Fruit fly (Drosophila melanogaster) whole organism, embryonic: ENCODE results near the gene CG12768.
A peak's percentile ranks its signal among the peaks of the same experiment; 100 is the strongest.

Experiments used
- Adf1 ChIP-seq: fragments of 200-800 bp; sonication (Bioruptor generic); IDR thresholded peaks from 2 replicates; pipeline ENCODE4 v1.3.6; 2022; ENCODE audit warnings: missing biosample characterization, missing genetic modification characterization
- Bdp1 ChIP-seq: fragments of 200-800 bp; sonication (Bioruptor generic); optimal IDR thresholded peaks from 3 replicates; lab custom pipeline; 2016; ENCODE audit warnings: missing biosample characterization, missing genetic modification characterization
- CG11696 ChIP-seq: fragments of 200-800 bp; sonication (Bioruptor generic); IDR thresholded peaks from 2 replicates; pipeline ENCODE4 v1.3.6; 2022; ENCODE audit warnings: missing biosample characterization, missing genetic modification characterization
- CG12769 ChIP-seq: fragments of 200-800 bp; sonication (Bioruptor generic); optimal IDR thresholded peaks from 2 replicates; lab custom pipeline; 2019; ENCODE audit warnings: missing biosample characterization, mild to moderate bottlenecking, missing genetic modification characterization, moderate library complexity
- CG15479 ChIP-seq: fragments of 200-800 bp; sonication (Bioruptor generic); optimal IDR thresholded peaks from 3 replicates; lab custom pipeline; 2019; ENCODE audit warnings: missing biosample characterization, mild to moderate bottlenecking, missing genetic modification characterization, moderate library complexity
- CG2199 ChIP-seq: fragments of 200-800 bp; sonication (Bioruptor generic); IDR thresholded peaks from 3 replicates; pipeline ENCODE4 v1.3.6; 2022; ENCODE audit warnings: missing biosample characterization, missing genetic modification characterization
- CG2875 ChIP-seq: fragments of 200-800 bp; sonication (Bioruptor generic); optimal IDR thresholded peaks from 2 replicates; lab custom pipeline; 2017; ENCODE audit warnings: missing biosample characterization, mild to moderate bottlenecking, missing genetic modification characterization, missing genetic modification reagents
- CG3163 ChIP-seq: fragments of 200-800 bp; sonication (Bioruptor generic); optimal IDR thresholded peaks from 3 replicates; lab custom pipeline; 2016; ENCODE audit warnings: missing biosample characterization, missing genetic modification characterization
- CG34376 ChIP-seq: fragments of 200-800 bp; sonication (Bioruptor generic); optimal IDR thresholded peaks from 2 replicates; lab custom pipeline; 2018; ENCODE audit warnings: missing biosample characterization, mild to moderate bottlenecking, missing genetic modification characterization
- CG4360 ChIP-seq: fragments of 200-800 bp; sonication (Bioruptor generic); IDR thresholded peaks from 2 replicates; pipeline ENCODE4 v1.3.6; 2022; ENCODE audit warnings: missing biosample characterization, missing genetic modification characterization
- CG4854 ChIP-seq: fragments of 200-800 bp; sonication (Bioruptor generic); optimal IDR thresholded peaks from 2 replicates; lab custom pipeline; 2016; ENCODE audit warnings: missing biosample characterization, missing genetic modification characterization, inconsistent platforms
- CG6791 ChIP-seq: fragments of 200-800 bp; sonication (Bioruptor generic); IDR thresholded peaks from 3 replicates; pipeline ENCODE4 v1.3.6; 2022; ENCODE audit warnings: missing biosample characterization, missing genetic modification characterization; ENCODE audit not compliant: partially characterized antibody
- CG7987 ChIP-seq: fragments of 200-800 bp; sonication (Bioruptor generic); optimal IDR thresholded peaks from 2 replicates; lab custom pipeline; 2018; ENCODE audit warnings: missing biosample characterization, mild to moderate bottlenecking, missing genetic modification characterization, moderate library complexity
- CG8281 ChIP-seq: fragments of 200-800 bp; sonication (Bioruptor generic); optimal IDR thresholded peaks from 2 replicates; lab custom pipeline; 2018; ENCODE audit warnings: missing biosample characterization, mild to moderate bottlenecking, missing genetic modification characterization, moderate library complexity
- D ChIP-seq, 2 experiments: fragments of 200-800 bp in 1 of 2; fragments of >200 bp in 1 of 2; sonication (Bioruptor generic) in 1 of 2; optimal IDR thresholded peaks; 2 replicates in 1 of 2; 3 replicates in 1 of 2; lab custom pipeline; 2017; ENCODE audit warnings: mild to moderate bottlenecking in 1 of 2, missing biosample characterization in 1 of 2, missing genetic modification characterization in 1 of 2, missing genetic modification reagents in 1 of 2
- Dbx ChIP-seq: fragments of 200-800 bp; sonication (Bioruptor generic); IDR thresholded peaks from 3 replicates; pipeline ENCODE4 v1.3.6; 2022; ENCODE audit warnings: missing biosample characterization, missing genetic modification characterization
- Dll ChIP-seq: fragments of 200-800 bp; sonication (Bioruptor generic); IDR thresholded peaks from 4 replicates; pipeline ENCODE4 v1.3.6; 2022; ENCODE audit warnings: missing biosample characterization, missing genetic modification characterization; ENCODE audit not compliant: partially characterized antibody
- Ets65A ChIP-seq: fragments of 200-800 bp; sonication (Bioruptor generic); peaks from one replicate; lab custom pipeline; 2016; ENCODE audit warnings: missing biosample characterization, missing genetic modification characterization
- MBD-R2 ChIP-seq: fragments of 200-800 bp; sonication (Bioruptor generic); IDR thresholded peaks from 2 replicates; pipeline ENCODE4 v1.3.6; 2022; ENCODE audit warnings: missing biosample characterization, missing genetic modification characterization
- Med ChIP-seq: fragments of 200-800 bp; sonication (Bioruptor generic); peaks from one replicate; lab custom pipeline; 2016; ENCODE audit warnings: missing biosample characterization, missing genetic modification characterization, mild to moderate bottlenecking, inconsistent platforms, moderate library complexity
- Opbp ChIP-seq: fragments of 200-800 bp; sonication (Bioruptor generic); IDR thresholded peaks from 3 replicates; pipeline ENCODE4 v1.3.6; 2022; ENCODE audit warnings: missing biosample characterization, missing genetic modification characterization; ENCODE audit not compliant: partially characterized antibody
- Poxn ChIP-seq: fragments of 200-800 bp; sonication (Bioruptor generic); IDR thresholded peaks from 2 replicates; pipeline ENCODE4 v1.3.6; 2022; ENCODE audit warnings: missing biosample characterization, missing genetic modification characterization
- btn ChIP-seq: fragments of 200-800 bp; sonication (Bioruptor generic); optimal IDR thresholded peaks from 2 replicates; lab custom pipeline; 2016; ENCODE audit warnings: missing biosample characterization, missing genetic modification characterization
- cg ChIP-seq: fragments of 200-800 bp; sonication (Bioruptor generic); optimal IDR thresholded peaks from 3 replicates; lab custom pipeline; 2019; ENCODE audit warnings: missing biosample characterization, mild to moderate bottlenecking, missing genetic modification characterization, moderate library complexity
- chm ChIP-seq: fragments of 200-800 bp; sonication (Bioruptor generic); IDR thresholded peaks from 2 replicates; pipeline ENCODE4 v1.3.6; 2022; ENCODE audit warnings: missing biosample characterization, missing genetic modification characterization
- ewg ChIP-seq: fragments of 200-800 bp; sonication (Bioruptor generic); optimal IDR thresholded peaks from 3 replicates; lab custom pipeline; 2017; ENCODE audit warnings: mild to moderate bottlenecking, missing biosample characterization, missing genetic modification reagents, missing genetic modification characterization
- fd3F ChIP-seq: fragments of 200-800 bp; sonication (Bioruptor generic); optimal IDR thresholded peaks from 2 replicates; lab custom pipeline; 2018; ENCODE audit warnings: missing biosample characterization, mild to moderate bottlenecking, missing genetic modification characterization, moderate library complexity
- grn ChIP-seq: fragments of 200-800 bp; sonication (Bioruptor generic); optimal IDR thresholded peaks from 3 replicates; lab custom pipeline; 2017; ENCODE audit warnings: missing biosample characterization, missing genetic modification characterization
- hb ChIP-seq: fragments of 200-800 bp; sonication (Bioruptor generic); IDR thresholded peaks from 3 replicates; pipeline ENCODE4 v1.3.6; 2022; ENCODE audit warnings: missing biosample characterization, missing genetic modification characterization; ENCODE audit not compliant: partially characterized antibody
- klu ChIP-seq: fragments of 200-800 bp; sonication (Bioruptor generic); IDR thresholded peaks from 2 replicates; pipeline ENCODE4 v1.3.6; 2022; ENCODE audit warnings: missing biosample characterization, missing genetic modification characterization
- kni ChIP-seq: fragments of 200-800 bp; sonication (Bioruptor generic); optimal IDR thresholded peaks from 3 replicates; lab custom pipeline; 2017; ENCODE audit warnings: mild to moderate bottlenecking, missing biosample characterization, missing genetic modification reagents, missing genetic modification characterization
- nerfin-1 ChIP-seq: fragments of 200-800 bp; sonication (Bioruptor generic); optimal IDR thresholded peaks from 3 replicates; lab custom pipeline; 2019; ENCODE audit warnings: missing biosample characterization, mild to moderate bottlenecking, missing genetic modification characterization, moderate library complexity
- pros ChIP-seq: fragments of 200-800 bp; sonication (Bioruptor generic); optimal IDR thresholded peaks from 3 replicates; lab custom pipeline; 2019; ENCODE audit warnings: missing biosample characterization, mild to moderate bottlenecking, missing genetic modification characterization, moderate library complexity
- sens ChIP-seq: fragments of 200-800 bp; sonication (Bioruptor generic); peaks from one replicate; lab custom pipeline; 2016; ENCODE audit warnings: missing biosample characterization, missing genetic modification characterization
- tll ChIP-seq, 2 experiments: fragments of 200-800 bp in 1 of 2; fragments of >200 bp in 1 of 2; sonication (Bioruptor generic) in 1 of 2; optimal IDR thresholded peaks; 2 replicates each; lab custom pipeline; 2017 to 2019; ENCODE audit warnings: missing biosample characterization in 2 of 2, missing genetic modification characterization in 2 of 2, mild to moderate bottlenecking in 1 of 2, moderate library complexity in 1 of 2
- yki ChIP-seq: fragments of >200 bp; optimal IDR thresholded peaks from 3 replicates; lab custom pipeline; 2018

CG12768 gene

DNA sequence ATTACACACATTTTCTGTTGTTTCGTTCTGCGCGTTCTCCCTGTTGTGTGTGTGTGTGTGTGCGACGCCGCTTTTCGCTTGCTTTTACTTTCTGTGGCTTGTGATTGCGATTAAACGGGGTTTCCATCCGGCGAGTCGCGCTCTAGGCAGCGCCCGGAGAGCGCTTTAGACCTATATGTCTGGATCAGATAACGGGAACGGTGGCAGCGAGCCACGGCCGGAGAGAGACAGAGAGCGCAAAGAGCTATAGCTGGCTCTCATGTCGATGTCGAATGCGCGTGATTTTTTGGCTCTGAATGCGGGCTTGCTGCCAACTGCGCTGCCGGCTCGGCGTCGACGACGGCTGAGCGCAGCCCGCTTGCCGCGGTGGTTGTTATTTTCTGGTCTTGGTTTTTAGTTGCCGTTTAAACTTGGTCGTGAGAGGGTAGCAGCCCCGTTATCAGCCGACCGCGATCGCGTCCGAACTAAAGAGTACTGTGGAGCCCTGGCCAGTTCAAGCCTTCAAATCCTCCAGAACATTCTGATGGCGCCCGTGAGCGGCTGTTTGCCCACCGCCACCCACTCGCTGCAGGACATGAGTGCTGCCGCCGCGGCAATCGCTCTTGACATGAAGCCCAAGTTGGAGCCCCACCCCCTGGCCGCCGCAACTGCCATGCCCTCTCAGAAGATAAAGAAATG is 35.1 kb downstream of the CG12768 start, which contains the start of gene Mes2 (continued):
- TF ChIP-seq CG11696, result 0 out of 2 replicates have a peak, but pooled peaks have one; percentile 15
- peak; percentile 29; the same call in 1 of the 4 replicates for TF ChIP-seq Dll (GFP tag; lab: Robert Waterston, UW)
- no peak for TF ChIP-seq btn (GFP tag; lab: Kevin White, UChicago)
- TF ChIP-seq D (optimal IDR thresholded peaks at IDR 0.05; lab: Kevin White, UChicago), result peak; percentile 2
- no peak for TF ChIP-seq D (GFP tag; optimal IDR thresholded peaks at IDR 0.05; lab: Kevin White, UChicago)
- peak; percentile 73 for TF ChIP-seq yki
- peak; percentile 87 for TF ChIP-seq Adf1 (GFP tag; lab: Robert Waterston, UW)
- TF ChIP-seq Bdp1 (GFP tag; lab: Kevin White, UChicago), result no peak
- peak; percentile 28 for TF ChIP-seq nerfin-1
- peak; percentile 48; the same call in 1 of the 2 replicates for TF ChIP-seq chm
- TF ChIP-seq CG2199 (GFP tag; lab: Robert Waterston, UW), result peak; percentile 92
- peak; percentile 49 for TF ChIP-seq ewg (GFP tag; lab: Kevin White, UChicago)
- no peak for TF ChIP-seq klu (GFP tag; lab: Robert Waterston, UW)
- peak; percentile 50; the same call in 1 of the 2 replicates for TF ChIP-seq CG4360
- TF ChIP-seq CG7987, result no peak
- TF ChIP-seq kni (GFP tag; lab: Kevin White, UChicago), result peak; percentile 82
- TF ChIP-seq Med (GFP tag; lab: Kevin White, UChicago), result peak; percentile 69
- peak in 1 of 2 experiments; percentile 25 for TF ChIP-seq tll (GFP tag; optimal IDR thresholded peaks at IDR 0.05; lab: Kevin White, UChicago)
- peak; percentile 26; the same call in 1 of the 3 replicates for TF ChIP-seq Opbp (GFP tag; lab: Robert Waterston, UW)
- 0 out of 3 replicates have a peak, but pooled peaks have one; percentile 21 for TF ChIP-seq Dbx
- TF ChIP-seq MBD-R2 (GFP tag; lab: Robert Waterston, UW), result no peak
- TF ChIP-seq Poxn, result no peak
- peak; percentile 87 for TF ChIP-seq Ets65A (GFP tag; lab: Kevin White, UChicago)
- peak; percentile 37 for TF ChIP-seq grn (GFP tag; lab: Kevin White, UChicago)
- peak; percentile 81 for TF ChIP-seq CG12769 (tag; lab: Kevin White, UChicago)
- TF ChIP-seq CG15479, result peak; percentile 96
- peak; percentile 95 for TF ChIP-seq pros (GFP tag; lab: Kevin White, UChicago)
- peak; percentile 37 for TF ChIP-seq CG34376 (GFP tag; lab: Kevin White, UChicago)
- 0 out of 3 replicates have a peak, but pooled peaks have one; percentile 21 for TF ChIP-seq CG6791 (GFP tag; lab: Robert Waterston, UW)
- TF ChIP-seq CG8281 (tag; lab: Kevin White, UChicago), result no peak
- TF ChIP-seq CG2875, result no peak
- peak; percentile 52 for TF ChIP-seq sens (GFP tag; lab: Kevin White, UChicago)
- no peak for TF ChIP-seq hb
- no peak for TF ChIP-seq CG3163 (GFP tag; lab: Kevin White, UChicago)
- peak; percentile 81 for TF ChIP-seq cg (GFP tag; lab: Kevin White, UChicago)
- no peak for TF ChIP-seq fd3F (GFP tag; lab: Kevin White, UChicago)
- TF ChIP-seq CG4854 (GFP tag; lab: Kevin White, UChicago), result no peak
